Worm (Caenorhabditis elegans): ENCODE results near the gene F32D8.4.

F32D8.4 gene

DNA sequence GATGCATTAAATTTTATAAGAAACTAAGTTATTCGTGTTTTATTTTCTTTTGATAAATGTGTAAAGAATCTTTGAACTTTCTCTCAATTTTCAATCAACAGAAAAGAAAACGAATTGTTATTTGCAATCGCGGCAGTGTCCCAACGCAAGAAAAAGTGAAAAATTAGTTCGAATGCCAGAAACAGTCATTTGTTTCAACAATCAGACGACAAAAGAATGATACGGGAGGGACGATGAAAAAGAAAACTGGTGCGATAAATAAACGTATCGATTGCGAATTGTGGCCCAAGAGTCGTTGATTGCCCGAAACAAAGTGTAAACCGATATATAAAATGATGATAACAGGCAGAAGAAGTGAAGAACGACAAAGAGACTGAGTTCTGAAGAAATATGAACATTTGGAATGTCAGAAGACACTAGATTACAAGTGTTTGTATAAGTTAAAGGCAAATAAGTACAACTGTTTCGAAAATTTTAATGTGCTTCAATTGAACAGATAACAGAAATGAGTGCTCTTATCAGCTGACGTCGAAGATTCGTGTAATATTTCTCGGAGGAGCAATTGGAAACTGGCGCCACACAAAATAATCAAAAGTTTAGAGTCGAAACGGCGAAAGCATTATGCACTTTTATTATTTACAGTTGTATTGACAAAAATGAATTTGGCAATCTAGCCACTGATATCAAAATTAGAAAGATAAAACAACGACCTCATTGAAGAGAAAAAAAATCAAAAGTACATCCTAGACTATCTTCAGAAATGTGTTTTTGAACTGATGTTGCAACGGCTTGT lies 15.4 kb downstream of the F32D8.4 start:
- TF ChIP-seq B0019.2 (GFP tag; conservative IDR thresholded peaks at IDR 0.05) (no peak), sdz-38 (tag; optimal IDR thresholded peaks at IDR 0.05) (no peak), ztf-22 (GFP tag; optimal IDR thresholded peaks at IDR 0.05) (peak; percentile 25), aptf-3 (GFP tag; IDR thresholded peaks at IDR 0.05) (no peak), nhr-80 (tag; optimal IDR thresholded peaks at IDR 0.05) (peak; percentile 86), ceh-91 (GFP tag; IDR thresholded peaks at IDR 0.05) (no peak)

DNA sequence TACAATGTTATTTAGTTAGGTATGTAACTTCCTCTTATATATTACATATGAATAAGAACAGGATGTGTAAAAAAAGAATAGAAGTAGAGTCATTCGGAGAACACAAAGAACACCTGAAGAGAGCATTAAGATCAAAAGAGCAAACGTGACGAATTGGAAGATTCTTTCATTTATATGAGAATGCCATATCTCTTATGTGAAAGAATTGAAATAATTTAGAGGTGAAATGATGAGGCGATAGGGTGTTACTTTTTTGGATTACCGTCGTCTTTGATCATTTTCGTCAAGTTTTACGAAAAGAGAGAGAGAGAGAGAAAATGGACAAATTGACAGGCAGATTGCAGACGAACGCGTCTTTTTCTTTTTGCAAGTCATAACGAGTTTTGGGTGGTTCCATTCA lies 16.8 kb downstream of the F32D8.4 start:
- TF ChIP-seq F33H1.4 (GFP tag; IDR thresholded peaks at IDR 0.05) (no peak), repo-1 (tag; optimal IDR thresholded peaks at IDR 0.05) (no peak), ztf-25 (GFP tag; IDR thresholded peaks at IDR 0.05) (no peak), ztf-28 (GFP tag; IDR thresholded peaks at IDR 0.05) (no peak), atf-7 (tag; optimal IDR thresholded peaks at IDR 0.05) (no peak), attf-6 (GFP tag; IDR thresholded peaks at IDR 0.05) (no peak), ztf-22 (GFP tag; optimal IDR thresholded peaks at IDR 0.05) (no peak), cebp-2 (GFP tag; IDR thresholded peaks at IDR 0.05) (no peak)

DNA sequence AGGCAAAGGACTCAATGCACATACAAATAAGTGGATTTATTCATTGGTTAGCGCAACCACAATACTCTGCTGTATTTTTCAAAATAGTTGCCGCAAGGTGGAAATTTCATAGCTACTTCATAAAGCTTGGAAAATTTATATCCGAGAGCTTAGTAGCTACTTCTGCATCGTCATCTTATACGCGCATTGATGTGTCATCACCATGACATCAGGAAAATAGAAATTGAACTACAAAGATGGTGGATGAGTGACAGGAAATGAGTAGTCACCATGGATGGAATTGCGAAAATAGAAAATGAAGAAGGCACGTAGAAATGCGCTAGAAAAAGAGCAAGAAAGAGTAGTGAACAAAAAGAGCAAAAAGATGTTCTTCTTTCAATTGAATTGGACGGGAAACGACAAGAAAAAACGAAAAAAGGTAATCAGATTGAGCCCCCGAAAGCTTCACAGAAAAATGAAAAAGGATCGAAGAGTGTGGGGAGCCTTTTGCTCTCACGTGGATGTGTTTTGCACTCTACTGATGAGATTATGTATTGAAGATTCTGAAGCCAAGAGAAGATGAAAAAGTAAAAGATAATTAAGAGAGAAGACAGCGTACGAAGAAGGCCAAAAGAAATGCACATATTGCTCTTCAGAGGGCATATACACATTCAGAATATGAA lies 18.3 kb downstream of the F32D8.4 start:
- TF ChIP-seq B0035.1 (tag; optimal IDR thresholded peaks at IDR 0.05) (no peak), Y56A3A.18 (GFP tag; IDR thresholded peaks at IDR 0.05) (no peak), tbx-9 (tag; optimal IDR thresholded peaks at IDR 0.05; ENCODE audit: borderline replicate concordance) (no peak), K11D2.4 (GFP tag; IDR thresholded peaks at IDR 0.05) (no peak), F57C9.4 (tag; optimal IDR thresholded peaks at IDR 0.05) (no peak), lsy-27 (tag; optimal IDR thresholded peaks at IDR 0.05; ENCODE audit: borderline replicate concordance, insufficient read depth) (no peak), snpc-1.3 (tag; optimal IDR thresholded peaks at IDR 0.05; ENCODE audit: insufficient read depth) (no peak), ztf-25 (GFP tag; IDR thresholded peaks at IDR 0.05) (no peak), hlh-26 (GFP tag; conservative IDR thresholded peaks at IDR 0.05) (no peak), gei-17 (GFP tag; optimal IDR thresholded peaks at IDR 0.05) (no peak), sptf-2 (GFP tag; optimal IDR thresholded peaks at IDR 0.05) (no peak), attf-6 (GFP tag; IDR thresholded peaks at IDR 0.05) (no peak), akir-1 (GFP tag; optimal IDR thresholded peaks at IDR 0.05) (no peak), lsl-1 (GFP tag; optimal IDR thresholded peaks at IDR 0.05) (no peak), ztf-18 (tag; optimal IDR thresholded peaks at IDR 0.05) (no peak), ztf-26 (tag; optimal IDR thresholded peaks at IDR 0.05) (no peak), ztf-3 (GFP tag; optimal IDR thresholded peaks at IDR 0.05) (no peak), cebp-1 (GFP tag; IDR thresholded peaks at IDR 0.05) (no peak), cebp-1 (tag; optimal IDR thresholded peaks at IDR 0.05) (no peak), madf-10 (tag; optimal IDR thresholded peaks at IDR 0.05) (no peak), ceh-27 (GFP tag; optimal IDR thresholded peaks at IDR 0.05) (no peak)

DNA sequence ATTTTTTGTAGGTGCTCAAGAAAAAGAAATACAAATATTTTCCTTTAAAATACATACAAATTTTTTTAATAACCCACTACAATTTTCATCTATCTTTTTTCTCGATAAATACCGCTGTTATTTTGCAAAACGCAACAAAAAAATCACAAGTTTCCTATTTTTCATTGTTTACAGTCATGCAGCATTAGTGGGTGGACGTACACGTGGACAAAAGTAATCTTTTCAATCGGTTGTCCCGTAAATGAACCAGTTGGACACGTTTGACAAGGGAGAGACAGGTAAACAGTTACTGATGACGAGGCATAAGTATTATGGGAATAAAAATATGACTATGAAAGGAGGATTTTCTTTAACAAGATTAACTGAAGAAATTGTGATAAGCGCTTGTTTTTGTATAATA lies 20.2 kb downstream of the F32D8.4 start:
- TF ChIP-seq aptf-2 (GFP tag; conservative IDR thresholded peaks at IDR 0.05), result no peak
- no peak for TF ChIP-seq ekl-4 (GFP tag; IDR thresholded peaks at IDR 0.05)
- no peak for TF ChIP-seq akir-1 (GFP tag; optimal IDR thresholded peaks at IDR 0.05)
- TF ChIP-seq F33H1.4 (GFP tag; IDR thresholded peaks at IDR 0.05), result no peak
- TF ChIP-seq nhr-80 (tag; optimal IDR thresholded peaks at IDR 0.05), result no peak
- no peak for TF ChIP-seq repo-1 (tag; optimal IDR thresholded peaks at IDR 0.05)
- TF ChIP-seq lin-54 (GFP tag; optimal IDR thresholded peaks at IDR 0.05), result no peak
- no peak for TF ChIP-seq C17E4.6 (GFP tag; IDR thresholded peaks at IDR 0.05)
- TF ChIP-seq attf-5 (GFP tag; optimal IDR thresholded peaks at IDR 0.05), result no peak
- TF ChIP-seq snpc-3.4 (tag; optimal IDR thresholded peaks at IDR 0.05), result no peak

All from whole organism, young adult.